Worm (Caenorhabditis elegans) whole organism, L1 larva: ENCODE data around the gene rhgf-1.
A peak's percentile ranks its signal among the peaks of the same experiment; 100 is the strongest.

Experiments used
- C04F5.9 ChIP-seq: sonication (generic microtip); optimal IDR thresholded peaks from 2 replicates; lab custom pipeline; 2016; ENCODE audit warnings: missing genetic modification characterization, missing compliant biosample characterization
- C16A3.4 ChIP-seq: fragments of 150-350 bp; optimal IDR thresholded peaks from 2 replicates; lab custom pipeline; 2014; ENCODE audit warnings: missing biosample characterization, missing genetic modification characterization
- C34B4.2 ChIP-seq: sonication (generic microtip); optimal IDR thresholded peaks from 2 replicates; lab custom pipeline; 2017; ENCODE audit warnings: mild to moderate bottlenecking, missing genetic modification characterization, missing compliant biosample characterization
- F16B12.6 ChIP-seq: fragments of 150-350 bp; optimal IDR thresholded peaks from 2 replicates; lab custom pipeline; 2014; ENCODE audit warnings: missing biosample characterization, missing genetic modification characterization
- alr-1 ChIP-seq: fragments of 200-800 bp; sonication (Bioruptor generic); optimal IDR thresholded peaks from 2 replicates; lab custom pipeline; 2018; ENCODE audit warnings: borderline replicate concordance, mild to moderate bottlenecking, missing genetic modification characterization, missing compliant biosample characterization
- ama-1 ChIP-seq: fragments of 150-350 bp; optimal IDR thresholded peaks from 2 replicates; lab custom pipeline; 2014
- ceh-63 ChIP-seq: fragments of 200-800 bp; sonication (Bioruptor generic); optimal IDR thresholded peaks from 2 replicates; lab custom pipeline; 2018; ENCODE audit warnings: mild to moderate bottlenecking, missing genetic modification characterization, missing compliant biosample characterization
- ceh-8 ChIP-seq: fragments of 200-800 bp; sonication (Bioruptor generic); optimal IDR thresholded peaks from 2 replicates; lab custom pipeline; 2018; ENCODE audit warnings: mild to moderate bottlenecking, missing genetic modification characterization, moderate library complexity, missing compliant biosample characterization
- ceh-88 ChIP-seq: fragments of 200-800 bp; sonication (Bioruptor generic); IDR thresholded peaks from 2 replicates; pipeline ENCODE4 v1.3.6; 2022; ENCODE audit warnings: missing genetic modification characterization, missing compliant biosample characterization
- dpl-1 ChIP-seq, 3 experiments: fragments of 150-350 bp in 2 of 3; sonication (generic microtip) in 1 of 3; optimal IDR thresholded peaks; 2 replicates each; lab custom pipeline; 2014 to 2017; ENCODE audit warnings: missing biosample characterization in 3 of 3, missing genetic modification characterization in 3 of 3, missing genetic modification reagents in 3 of 3
- efl-1 ChIP-seq, 4 experiments: fragments of 150-350 bp; optimal IDR thresholded peaks in 3 of 4; peaks in 1 of 4; 1 replicate in 1 of 4; 2 replicates in 3 of 4; lab custom pipeline; 2014; ENCODE audit warnings: missing biosample characterization in 2 of 4, missing genetic modification characterization in 2 of 4, missing genetic modification reagents in 2 of 4
- egl-27 ChIP-seq, 2 experiments: fragments of 150-350 bp in 1 of 2; sonication (generic microtip); optimal IDR thresholded peaks; 3 replicates each; lab custom pipeline; 2017 to 2018; ENCODE audit warnings: missing biosample characterization in 2 of 2, missing genetic modification characterization in 2 of 2, missing genetic modification reagents in 2 of 2
- elt-2 ChIP-seq: sonication (generic microtip); optimal IDR thresholded peaks from 2 replicates; lab custom pipeline; 2016; ENCODE audit warnings: missing genetic modification characterization, mild to moderate bottlenecking, inconsistent platforms, missing compliant biosample characterization, missing genetic modification reagents
- ets-5 ChIP-seq: fragments of 200-800 bp; sonication (Bioruptor generic); IDR thresholded peaks from 2 replicates; pipeline ENCODE4 v1.3.6; 2022; ENCODE audit warnings: missing genetic modification characterization, missing compliant biosample characterization
- fkh-10 ChIP-seq: sonication (generic microtip); optimal IDR thresholded peaks from 2 replicates; lab custom pipeline; 2017; ENCODE audit warnings: missing biosample characterization, missing genetic modification reagents, missing genetic modification characterization
- fkh-4 ChIP-seq: sonication (generic microtip); optimal IDR thresholded peaks from 2 replicates; lab custom pipeline; 2016; ENCODE audit warnings: missing compliant biosample characterization, missing genetic modification characterization, borderline replicate concordance
- hlh-17 ChIP-seq: fragments of 200-800 bp; sonication (Bioruptor generic); optimal IDR thresholded peaks from 2 replicates; lab custom pipeline; 2018; ENCODE audit warnings: missing genetic modification characterization, mild to moderate bottlenecking, missing compliant biosample characterization, moderate library complexity, borderline replicate concordance
- irx-1 ChIP-seq: sonication (generic microtip); optimal IDR thresholded peaks from 2 replicates; lab custom pipeline; 2016; ENCODE audit warnings: missing genetic modification characterization, missing compliant biosample characterization
- isw-1 ChIP-seq: fragments of 200-800 bp; sonication (Bioruptor generic); IDR thresholded peaks from 2 replicates; pipeline ENCODE4 v1.3.6; 2022; ENCODE audit warnings: missing genetic modification characterization, missing compliant biosample characterization
- lin-14 ChIP-seq: fragments of 200-800 bp; sonication (Bioruptor generic); optimal IDR thresholded peaks from 2 replicates; lab custom pipeline; 2018; ENCODE audit warnings: mild to moderate bottlenecking, missing genetic modification characterization, moderate library complexity, missing compliant biosample characterization
- lin-35 ChIP-seq, 2 experiments: fragments of 150-350 bp; optimal IDR thresholded peaks; 2 replicates each; lab custom pipeline; 2014; ENCODE audit warnings: missing biosample characterization in 2 of 2, missing genetic modification characterization in 2 of 2, missing genetic modification reagents in 2 of 2
- lir-3 ChIP-seq: sonication (generic microtip); optimal IDR thresholded peaks from 2 replicates; lab custom pipeline; 2016; ENCODE audit warnings: mild to moderate bottlenecking, missing genetic modification characterization, moderate library complexity, missing compliant biosample characterization; ENCODE audit not compliant: poor library complexity
- mab-9 ChIP-seq: fragments of 200-800 bp; sonication (Bioruptor generic); IDR thresholded peaks from 2 replicates; pipeline ENCODE4 v1.3.6; 2022; ENCODE audit warnings: missing genetic modification reagents, missing genetic modification characterization, missing compliant biosample characterization
- mdl-1 ChIP-seq, 2 experiments: fragments of 150-350 bp; optimal IDR thresholded peaks; 2 replicates each; lab custom pipeline; 2014 to 2017; ENCODE audit warnings: missing biosample characterization in 2 of 2, missing genetic modification characterization in 2 of 2, inconsistent platforms in 1 of 2
- mef-2 ChIP-seq: fragments of 150-350 bp; optimal IDR thresholded peaks from 2 replicates; lab custom pipeline; 2014; ENCODE audit warnings: missing biosample characterization, missing genetic modification characterization
- mep-1 ChIP-seq: fragments of 150-350 bp; optimal IDR thresholded peaks from 2 replicates; lab custom pipeline; 2014; ENCODE audit warnings: missing biosample characterization, missing genetic modification characterization
- nhr-20 ChIP-seq: sonication (generic microtip); optimal IDR thresholded peaks from 2 replicates; lab custom pipeline; 2016; ENCODE audit warnings: mild to moderate bottlenecking, missing genetic modification characterization, missing compliant biosample characterization
- nhr-28 ChIP-seq: fragments of 150-350 bp; optimal IDR thresholded peaks from 2 replicates; lab custom pipeline; 2014; ENCODE audit warnings: missing biosample characterization, missing genetic modification characterization
- nhr-84 ChIP-seq: sonication (generic microtip); optimal IDR thresholded peaks from 2 replicates; lab custom pipeline; 2017; ENCODE audit warnings: missing biosample characterization, missing genetic modification characterization
- nhr-85 ChIP-seq: sonication (generic microtip); peaks from one replicate; lab custom pipeline; 2016; ENCODE audit warnings: missing genetic modification characterization, inconsistent platforms, missing compliant biosample characterization
- nhr-90 ChIP-seq: sonication (generic microtip); optimal IDR thresholded peaks from 2 replicates; lab custom pipeline; 2016; ENCODE audit warnings: mild to moderate bottlenecking, missing genetic modification characterization, missing compliant biosample characterization; ENCODE audit not compliant: poor library complexity
- pag-3 ChIP-seq: sonication (generic microtip); optimal IDR thresholded peaks from 2 replicates; lab custom pipeline; 2017; ENCODE audit warnings: missing genetic modification characterization, mild to moderate bottlenecking, missing compliant biosample characterization, antibody characterized with exemption, borderline replicate concordance; ENCODE audit not compliant: insufficient read depth
- pax-3 ChIP-seq: fragments of 200-800 bp; sonication (Bioruptor generic); optimal IDR thresholded peaks from 2 replicates; lab custom pipeline; 2018; ENCODE audit warnings: mild to moderate bottlenecking, missing genetic modification characterization, moderate library complexity, missing compliant biosample characterization
- snpc-4 ChIP-seq: fragments of 150-350 bp; optimal IDR thresholded peaks from 2 replicates; lab custom pipeline; 2014; ENCODE audit warnings: missing biosample characterization, missing genetic modification characterization
- snu-23 ChIP-seq: sonication (generic microtip); optimal IDR thresholded peaks from 2 replicates; lab custom pipeline; 2016; ENCODE audit warnings: missing genetic modification characterization, missing compliant biosample characterization
- sox-4 ChIP-seq: sonication (generic microtip); optimal IDR thresholded peaks from 2 replicates; lab custom pipeline; 2016; ENCODE audit warnings: missing genetic modification characterization, missing compliant biosample characterization
- sup-37 ChIP-seq: fragments of 200-800 bp; sonication (Bioruptor generic); optimal IDR thresholded peaks from 2 replicates; lab custom pipeline; 2018; ENCODE audit warnings: mild to moderate bottlenecking, missing genetic modification characterization, missing compliant biosample characterization
- swsn-7 ChIP-seq: sonication (generic microtip); optimal IDR thresholded peaks from 2 replicates; lab custom pipeline; 2016; ENCODE audit warnings: missing genetic modification characterization, missing compliant biosample characterization
- unc-98 ChIP-seq: fragments of 200-800 bp; sonication (Bioruptor generic); IDR thresholded peaks from 2 replicates; pipeline ENCODE4 v1.3.6; 2022; ENCODE audit warnings: missing genetic modification characterization, missing compliant biosample characterization
- vab-15 ChIP-seq: sonication (generic microtip); optimal IDR thresholded peaks from 2 replicates; lab custom pipeline; 2017; ENCODE audit warnings: missing genotype, mild to moderate bottlenecking, missing genetic modification characterization, missing compliant biosample characterization
- zag-1 ChIP-seq: fragments of 150-350 bp; optimal IDR thresholded peaks from 2 replicates; lab custom pipeline; 2014; ENCODE audit warnings: missing biosample characterization, missing genetic modification characterization
- ztf-11 ChIP-seq, 2 experiments: sonication (generic microtip); optimal IDR thresholded peaks; 2 replicates each; lab custom pipeline; 2016 to 2017; ENCODE audit warnings: missing genetic modification characterization in 2 of 2, missing biosample characterization in 1 of 2, missing compliant biosample characterization in 1 of 2

Gene rhgf-1

DNA sequence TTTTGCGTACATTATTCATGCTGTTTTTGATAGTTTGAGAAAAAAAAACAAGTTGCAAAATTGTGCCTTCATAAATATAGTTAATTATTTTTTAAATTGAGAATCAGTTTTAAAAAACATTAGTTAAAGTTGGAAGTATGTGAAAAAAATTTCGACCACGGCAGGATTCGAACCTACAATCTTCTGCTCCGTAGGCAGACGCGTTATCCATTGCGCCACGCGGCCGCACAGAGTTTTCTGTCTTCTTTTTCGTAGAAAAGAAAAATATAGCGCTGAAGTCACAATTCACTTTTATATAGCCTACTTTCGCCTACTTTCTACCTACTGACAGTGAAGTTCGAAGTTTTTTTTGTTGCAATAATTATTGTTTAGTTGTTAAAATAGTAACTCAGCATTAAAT lies 20.2 kb upstream of the rhgf-1 start (continued):
- TF ChIP-seq nhr-20 (tag; lab: Kevin White, UChicago) (peak; percentile 40), irx-1 (no peak), ceh-63 (no peak), sox-4 (no peak), alr-1 (tag; lab: Kevin White, UChicago) (no peak), egl-27 (tag; optimal IDR thresholded peaks at IDR 0.05; lab: Kevin White, UChicago) (no peak), nhr-28 (tag; lab: Kevin White, UChicago) (no peak), elt-2 (tag; lab: Kevin White, UChicago) (no peak), nhr-85 (tag; lab: Kevin White, UChicago) (no peak), C04F5.9 (tag; lab: Kevin White, UChicago) (no peak), C16A3.4 (tag; lab: Kevin White, UChicago) (peak; percentile 18), ceh-88 (GFP tag; lab: Robert Waterston, UW) (no peak), unc-98 (no peak), lin-14 (peak; percentile 26), F16B12.6 (no peak), nhr-84 (tag; lab: Kevin White, UChicago) (no peak), ama-1 (lab: Kevin White, UChicago) (no peak), C34B4.2 (tag; lab: Kevin White, UChicago) (no peak), fkh-10 (GFP tag; lab: Kevin White, UChicago) (no peak), ztf-11 (tag; optimal IDR thresholded peaks at IDR 0.05; lab: Kevin White, UChicago) (no peak), dpl-1 (GFP tag; optimal IDR thresholded peaks at IDR 0.05; lab: Kevin White, UChicago) (no peak), efl-1 (optimal IDR thresholded peaks at IDR 0.05; lab: Kevin White, UChicago) (no peak), efl-1 (GFP tag; optimal IDR thresholded peaks at IDR 0.05 in 1 of 2; lab: Kevin White, UChicago) (peak in 1 of 2 experiments; percentile 76), isw-1 (GFP tag; lab: Robert Waterston, UW) (no peak), mab-9 (GFP tag; lab: Robert Waterston, UW) (no peak), hlh-17 (GFP tag; lab: Kevin White, UChicago) (no peak), swsn-7 (peak; percentile 0), snu-23 (GFP tag; lab: Kevin White, UChicago) (peak; percentile 46), zag-1 (tag; lab: Kevin White, UChicago) (no peak), lin-35 (GFP tag; optimal IDR thresholded peaks at IDR 0.05; lab: Kevin White, UChicago) (no peak), mep-1 (tag; lab: Kevin White, UChicago) (no peak), pax-3 (no peak)
- TF ChIP-seq, all 84 proteins: peak for 9

DNA sequence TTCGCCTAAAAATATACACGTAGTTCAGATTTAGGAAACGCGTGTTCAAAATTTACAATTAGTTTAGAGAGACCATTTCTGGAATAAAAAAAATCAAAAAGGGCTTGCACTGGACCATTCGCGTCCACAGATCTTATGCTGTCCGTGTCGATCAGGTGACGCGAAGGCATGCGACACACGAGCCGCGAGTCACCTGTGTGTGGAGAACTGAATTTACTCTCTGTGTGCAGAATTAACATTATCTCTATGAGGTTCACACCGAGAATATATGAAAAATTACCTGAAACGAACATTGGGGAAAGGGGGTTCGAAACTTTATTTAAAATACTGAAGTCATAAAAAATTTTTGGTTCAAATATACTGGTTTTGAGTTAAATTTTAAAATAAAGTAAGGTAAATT lies 16.0 kb upstream of the rhgf-1 start:
- TF ChIP-seq egl-27 (tag; optimal IDR thresholded peaks at IDR 0.05; lab: Kevin White, UChicago) (no peak), isw-1 (GFP tag; lab: Robert Waterston, UW) (no peak)

DNA sequence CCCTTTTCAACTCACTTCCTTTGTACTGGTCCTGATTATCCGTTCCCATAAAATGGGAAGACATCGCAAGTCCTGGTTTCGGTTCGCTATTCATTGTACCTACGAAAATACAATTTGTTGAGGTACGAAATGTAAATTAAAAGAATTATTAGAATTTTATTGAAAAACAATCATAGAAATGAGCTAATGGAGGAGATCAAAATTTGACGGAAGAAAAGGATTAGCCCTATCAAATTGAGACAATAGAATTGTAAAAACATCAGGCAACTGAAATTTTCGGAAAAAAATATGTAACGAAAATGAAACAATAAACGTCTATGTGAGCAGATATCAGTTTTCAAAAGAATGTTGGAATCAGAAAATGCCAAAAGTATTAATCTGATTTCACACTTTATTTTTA lies 10.3 kb upstream of the rhgf-1 start, which contains the start of gene mbr-1:
TSS of gene mbr-1 (minus strand) at position 101 of the 400 bp plus-strand sequence.
- TF ChIP-seq mef-2 (tag; lab: Kevin White, UChicago) (no peak), ceh-8 (GFP tag; lab: Kevin White, UChicago) (no peak), ama-1 (lab: Kevin White, UChicago) (no peak), nhr-90 (no peak), irx-1 (no peak), sup-37 (GFP tag; lab: Kevin White, UChicago) (no peak), pag-3 (tag; lab: Kevin White, UChicago) (no peak), vab-15 (tag; lab: Kevin White, UChicago) (no peak), nhr-84 (tag; lab: Kevin White, UChicago) (no peak), lir-3 (tag; lab: Kevin White, UChicago) (no peak), swsn-7 (no peak), fkh-10 (GFP tag; lab: Kevin White, UChicago) (no peak), fkh-4 (tag; lab: Kevin White, UChicago) (no peak), ets-5 (GFP tag; lab: Robert Waterston, UW) (no peak), snpc-4 (tag; lab: Kevin White, UChicago) (no peak), unc-98 (no peak), C04F5.9 (tag; lab: Kevin White, UChicago) (no peak), lin-14 (no peak), mdl-1 (tag; optimal IDR thresholded peaks at IDR 0.05; lab: Kevin White, UChicago) (no peak)
